Worm (Caenorhabditis elegans): ENCODE results near the gene cyp-34A5.

DNA sequence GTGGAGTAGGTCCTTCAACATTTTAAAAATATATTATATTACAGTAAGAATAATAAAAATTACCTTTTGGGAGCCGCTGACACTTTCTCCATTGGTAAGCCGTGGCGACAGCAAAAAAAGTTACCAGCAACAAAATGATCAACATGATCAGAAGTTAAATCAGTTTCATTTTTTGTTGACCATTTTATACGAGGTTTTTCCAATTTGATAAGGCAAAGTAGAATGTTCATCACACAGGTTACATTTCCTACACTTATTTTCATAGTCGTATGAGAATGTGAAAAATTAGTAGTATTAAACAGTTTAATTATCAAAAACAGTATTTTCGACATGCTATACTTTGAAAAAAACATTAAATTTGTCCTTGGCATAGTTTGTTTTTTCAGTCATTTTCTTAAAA, 15.3 kb upstream of the cyp-34A5 start, which contains the start of gene cyp-34A10:
- TF ChIP-seq dao-5 (tag; optimal IDR thresholded peaks at IDR 0.05): no peak
- TF ChIP-seq him-1 (tag; optimal IDR thresholded peaks at IDR 0.05): no peak
- TF ChIP-seq W03F9.2 (tag; optimal IDR thresholded peaks at IDR 0.05): no peak
